Fruit fly (Drosophila melanogaster): ENCODE results near the gene CG10979.

- TF ChIP-seq CG8478 (optimal IDR thresholded peaks at IDR 0.05) (no peak), CTCF (optimal IDR thresholded peaks at IDR 0.05) (no peak)
Observed at dm6 chr3R:5840870-5841269, 46.4 kb downstream of the CG10979 start, which contains the start of gene CG1213.

All from S2 (cell line).